Worm (Caenorhabditis elegans): ENCODE results near the gene M163.8.

M163.8 gene

DNA sequence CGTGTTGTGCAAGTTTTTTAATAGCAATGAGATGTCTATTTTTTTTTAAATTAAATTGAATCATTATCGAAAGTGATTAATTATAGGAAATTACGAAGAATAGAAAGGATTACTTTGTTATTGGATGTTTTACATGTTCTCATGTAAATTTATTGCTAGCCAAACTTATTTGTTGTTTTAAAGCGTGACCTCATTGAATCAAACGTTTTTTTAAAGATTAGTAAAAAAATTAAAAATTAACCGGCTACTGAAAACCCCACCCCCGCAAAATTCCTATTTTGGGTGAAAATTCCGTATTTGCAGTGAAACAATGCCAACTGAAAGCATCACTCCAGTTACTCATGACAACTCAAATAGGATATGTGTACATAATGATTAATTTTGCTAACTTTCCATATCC, at the start of gene M163.8:
M163.8 (plus strand) TSS at position 301 of the 400 bp plus-strand sequence.
- TF ChIP-seq zag-1 (tag; optimal IDR thresholded peaks at IDR 0.05) (no peak), alr-1 (tag; optimal IDR thresholded peaks at IDR 0.05) (no peak), ceh-82 (tag; optimal IDR thresholded peaks at IDR 0.05) (no peak), nhr-21 (tag; optimal IDR thresholded peaks at IDR 0.05) (no peak), elt-3 (tag; optimal IDR thresholded peaks at IDR 0.05) (no peak), unc-55 (GFP tag; optimal IDR thresholded peaks at IDR 0.05) (no peak), lsy-2 (tag; optimal IDR thresholded peaks at IDR 0.05) (no peak), aly-2 (tag; optimal IDR thresholded peaks at IDR 0.05) (no peak), peb-1 (tag; optimal IDR thresholded peaks at IDR 0.05) (no peak), F13H6.1 (tag; optimal IDR thresholded peaks at IDR 0.05) (no peak), R02D3.7 (tag; optimal IDR thresholded peaks at IDR 0.05) (no peak), skn-1 (tag; optimal IDR thresholded peaks at IDR 0.05) (no peak), gmeb-1 (tag; optimal IDR thresholded peaks at IDR 0.05) (no peak), ztf-4 (tag; optimal IDR thresholded peaks at IDR 0.05) (no peak), C34F6.9 (tag; optimal IDR thresholded peaks at IDR 0.05) (no peak)

DNA sequence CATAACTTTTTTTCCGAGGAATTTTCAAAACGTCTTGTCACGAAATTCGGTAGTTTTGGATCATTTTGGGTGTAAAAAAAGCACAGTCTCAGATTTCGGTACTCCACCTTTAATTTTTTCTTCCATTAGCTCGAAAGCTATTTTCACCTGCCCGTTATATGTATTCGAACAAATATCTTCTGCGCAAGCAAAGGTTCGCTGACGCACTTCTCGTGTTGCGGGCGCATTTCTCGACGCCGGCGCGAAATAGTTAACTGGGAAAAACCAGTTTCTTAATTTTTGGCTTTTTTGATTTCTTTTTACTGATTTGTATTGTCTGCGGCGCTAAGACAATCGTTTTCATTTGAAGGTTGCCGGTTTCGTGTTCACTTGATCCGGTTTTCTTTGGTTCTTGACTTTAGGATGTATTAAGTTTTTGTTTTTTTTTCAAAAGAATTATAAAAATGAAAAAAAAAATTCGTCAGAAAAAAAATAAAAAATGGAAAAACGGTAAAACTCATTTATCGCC, 49.2 kb upstream of the M163.8 start:
- TF ChIP-seq nhr-6 (tag; optimal IDR thresholded peaks at IDR 0.05), result no peak
- TF ChIP-seq nhr-25 (tag; optimal IDR thresholded peaks at IDR 0.05), result no peak
- TF ChIP-seq nhr-12 (tag; optimal IDR thresholded peaks at IDR 0.05), result no peak
- no peak for TF ChIP-seq nhr-129 (tag; optimal IDR thresholded peaks at IDR 0.05)
- no peak for TF ChIP-seq mab-5 (tag; optimal IDR thresholded peaks at IDR 0.05)
- TF ChIP-seq ZK546.5 (tag; optimal IDR thresholded peaks at IDR 0.05), result no peak
- TF ChIP-seq mbf-1 (tag; optimal IDR thresholded peaks at IDR 0.05), result no peak
- TF ChIP-seq gmeb-1 (tag; optimal IDR thresholded peaks at IDR 0.05), result no peak
- TF ChIP-seq F13H6.1 (tag; optimal IDR thresholded peaks at IDR 0.05), result no peak
- TF ChIP-seq ztf-11 (tag; optimal IDR thresholded peaks at IDR 0.05), result no peak

- TF ChIP-seq egl-27 (tag; optimal IDR thresholded peaks at IDR 0.05) (peak; percentile 2), sma-3 (GFP tag; optimal IDR thresholded peaks at IDR 0.05) (peak; percentile 42), fos-1 (tag; optimal IDR thresholded peaks at IDR 0.05) (peak; percentile 25)
These were observed 47.1 kb upstream of the M163.8 start for ce11 chrX:14437806-14438205.

DNA sequence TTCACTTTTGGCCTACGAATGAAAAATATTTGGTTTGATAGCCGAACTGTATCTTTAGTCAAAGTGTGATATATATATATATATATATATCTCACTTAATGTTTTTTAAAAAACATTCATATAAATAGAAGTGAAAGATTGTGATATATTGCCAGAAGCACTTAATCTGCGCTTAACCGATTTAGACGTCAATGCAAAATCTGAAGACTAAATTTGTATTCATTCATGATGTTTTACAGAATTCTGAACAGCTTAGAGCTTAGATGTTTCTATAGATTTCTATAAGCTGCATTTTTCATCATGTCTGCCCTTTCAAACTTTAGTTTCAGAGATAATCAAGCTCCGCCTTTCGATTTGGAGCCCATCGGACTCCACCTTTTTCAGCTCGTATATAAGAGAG, 42.6 kb upstream of the M163.8 start, which contains the start of gene F23D12.3:
F23D12.3 (plus strand) TSS at position 301 of the 400 bp plus-strand sequence.
- no peak for TF ChIP-seq ztf-11 (tag; optimal IDR thresholded peaks at IDR 0.05)
- no peak for TF ChIP-seq nhr-77 (tag; optimal IDR thresholded peaks at IDR 0.05)
- no peak for TF ChIP-seq lin-13 (GFP tag; optimal IDR thresholded peaks at IDR 0.05)
- TF ChIP-seq mdl-1 (tag; optimal IDR thresholded peaks at IDR 0.05), result no peak
- no peak for TF ChIP-seq ZK546.5 (tag; optimal IDR thresholded peaks at IDR 0.05)

DNA sequence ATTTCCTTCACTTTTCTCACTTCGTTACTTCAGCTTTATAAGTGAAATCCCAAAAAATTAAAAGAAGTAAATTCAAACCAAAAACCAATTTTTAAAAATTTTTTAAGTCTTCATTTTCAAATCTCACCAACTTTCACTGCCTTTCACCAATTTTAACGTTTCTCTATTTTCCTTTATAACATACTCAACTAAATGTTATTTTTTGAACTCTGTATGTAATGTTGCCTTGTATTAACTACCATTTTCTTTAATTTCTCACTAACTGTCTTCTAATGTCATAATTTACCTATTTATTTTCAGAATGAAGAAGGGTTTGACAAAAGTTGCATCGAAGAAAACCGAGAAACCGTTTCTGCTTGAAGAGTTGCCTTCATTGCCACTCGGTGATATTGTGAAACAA, 40.2 kb upstream of the M163.8 start, which contains the start of gene F23D12.4:
F23D12.4 (plus strand) TSS at position 301 of the 400 bp plus-strand sequence.
- TF ChIP-seq gmeb-1 (tag; optimal IDR thresholded peaks at IDR 0.05), result no peak
- no peak for TF ChIP-seq nhr-237 (tag; optimal IDR thresholded peaks at IDR 0.05)
- no peak for TF ChIP-seq R02D3.7 (tag; optimal IDR thresholded peaks at IDR 0.05)
- TF ChIP-seq zag-1 (tag; optimal IDR thresholded peaks at IDR 0.05), result no peak
- no peak for TF ChIP-seq alr-1 (tag; optimal IDR thresholded peaks at IDR 0.05)
- no peak for TF ChIP-seq nhr-10 (tag; optimal IDR thresholded peaks at IDR 0.05)
- no peak for TF ChIP-seq nhr-6 (tag; optimal IDR thresholded peaks at IDR 0.05)
- no peak for TF ChIP-seq peb-1 (tag; optimal IDR thresholded peaks at IDR 0.05)
- TF ChIP-seq elt-1 (tag; optimal IDR thresholded peaks at IDR 0.05), result no peak
- no peak for TF ChIP-seq sma-3 (GFP tag; optimal IDR thresholded peaks at IDR 0.05)
- TF ChIP-seq crh-2 (tag; optimal IDR thresholded peaks at IDR 0.05), result no peak
- no peak for TF ChIP-seq mab-5 (tag; optimal IDR thresholded peaks at IDR 0.05)
- no peak for TF ChIP-seq snpc-4 (tag; optimal IDR thresholded peaks at IDR 0.05)
- TF ChIP-seq nhr-21 (tag; optimal IDR thresholded peaks at IDR 0.05), result no peak
- no peak for TF ChIP-seq aly-2 (tag; optimal IDR thresholded peaks at IDR 0.05)
- TF ChIP-seq elt-3 (tag; optimal IDR thresholded peaks at IDR 0.05), result no peak
- no peak for TF ChIP-seq nhr-12 (tag; optimal IDR thresholded peaks at IDR 0.05)
- no peak for TF ChIP-seq lsy-2 (tag; optimal IDR thresholded peaks at IDR 0.05)
- TF ChIP-seq ZK546.5 (tag; optimal IDR thresholded peaks at IDR 0.05), result no peak

DNA sequence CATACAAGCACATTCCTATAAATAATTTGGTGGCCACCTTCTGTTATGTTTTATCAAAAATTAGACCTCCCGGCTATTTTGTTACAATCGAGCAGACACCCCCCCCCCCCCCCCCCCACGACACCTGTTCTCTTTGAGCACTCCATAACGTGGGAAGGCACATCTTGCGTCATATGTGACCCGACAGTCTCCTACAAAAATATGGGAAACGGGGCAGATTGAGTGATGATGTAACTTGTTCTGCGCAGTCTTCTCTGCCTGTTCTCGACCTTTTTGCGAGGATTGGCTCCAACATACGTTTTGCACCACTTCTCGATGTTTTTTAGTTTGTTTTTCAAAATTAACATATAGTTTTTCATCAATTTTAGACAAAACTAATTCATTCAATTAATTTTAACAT, 37.4 kb upstream of the M163.8 start:
- TF ChIP-seq nhr-21 (tag; optimal IDR thresholded peaks at IDR 0.05), result no peak
- TF ChIP-seq alr-1 (tag; optimal IDR thresholded peaks at IDR 0.05), result no peak
- no peak for TF ChIP-seq F13H6.1 (tag; optimal IDR thresholded peaks at IDR 0.05)
- no peak for TF ChIP-seq lin-11 (tag; optimal IDR thresholded peaks at IDR 0.05)
- TF ChIP-seq crh-2 (tag; optimal IDR thresholded peaks at IDR 0.05), result no peak
- TF ChIP-seq sma-9 (GFP tag; optimal IDR thresholded peaks at IDR 0.05), result no peak
- TF ChIP-seq sma-9 (tag; optimal IDR thresholded peaks at IDR 0.05), result no peak
- TF ChIP-seq mab-5 (tag; optimal IDR thresholded peaks at IDR 0.05), result no peak
- no peak for TF ChIP-seq elt-3 (tag; optimal IDR thresholded peaks at IDR 0.05)
- no peak for TF ChIP-seq mdl-1 (tag; optimal IDR thresholded peaks at IDR 0.05)
- TF ChIP-seq fos-1 (tag; optimal IDR thresholded peaks at IDR 0.05), result no peak
- TF ChIP-seq blmp-1 (tag; optimal IDR thresholded peaks at IDR 0.05; ENCODE audit: insufficient read depth), result no peak
- no peak for TF ChIP-seq sma-3 (GFP tag; optimal IDR thresholded peaks at IDR 0.05)
- no peak for TF ChIP-seq ama-1 (optimal IDR thresholded peaks at IDR 0.05)
- TF ChIP-seq nhr-25 (tag; optimal IDR thresholded peaks at IDR 0.05), result no peak
- TF ChIP-seq nhr-129 (tag; optimal IDR thresholded peaks at IDR 0.05), result no peak
- no peak for TF ChIP-seq dmd-4 (tag; optimal IDR thresholded peaks at IDR 0.05)
- TF ChIP-seq aly-2 (tag; optimal IDR thresholded peaks at IDR 0.05), result no peak
- TF ChIP-seq nhr-237 (tag; optimal IDR thresholded peaks at IDR 0.05), result no peak
- no peak for TF ChIP-seq ztf-4 (tag; optimal IDR thresholded peaks at IDR 0.05)
- TF ChIP-seq egl-27 (tag; optimal IDR thresholded peaks at IDR 0.05), result no peak
